Fruit fly (Drosophila melanogaster) whole organism, embryonic: ENCODE results near the gene AstA-R1.
A peak's percentile ranks its signal among the peaks of the same experiment; 100 is the strongest.

Experiments used
- Aef1 ChIP-seq: fragments of 200-800 bp; sonication (Bioruptor generic); IDR thresholded peaks from 3 replicates; pipeline ENCODE4 v1.3.6; 2022; ENCODE audit warnings: missing biosample characterization, missing genetic modification characterization
- Antp ChIP-seq: fragments of 200-800 bp; sonication (Bioruptor generic); optimal IDR thresholded peaks from 3 replicates; lab custom pipeline; 2016; ENCODE audit warnings: missing biosample characterization, missing genetic modification characterization
- CG11696 ChIP-seq: fragments of 200-800 bp; sonication (Bioruptor generic); IDR thresholded peaks from 2 replicates; pipeline ENCODE4 v1.3.6; 2022; ENCODE audit warnings: missing biosample characterization, missing genetic modification characterization
- CG12104 ChIP-seq: fragments of 200-800 bp; sonication (Bioruptor generic); optimal IDR thresholded peaks from 3 replicates; lab custom pipeline; 2016; ENCODE audit warnings: missing biosample characterization, missing genetic modification characterization
- CG1233 ChIP-seq: fragments of 200-800 bp; sonication (Bioruptor generic); optimal IDR thresholded peaks from 4 replicates; lab custom pipeline; 2018; ENCODE audit warnings: missing biosample characterization, mild to moderate bottlenecking, missing genetic modification characterization
- CG13894 ChIP-seq: fragments of 200-800 bp; sonication (Bioruptor generic); optimal IDR thresholded peaks from 3 replicates; lab custom pipeline; 2018; ENCODE audit warnings: missing biosample characterization, mild to moderate bottlenecking, missing genetic modification characterization, moderate library complexity
- CG14441 ChIP-seq: fragments of 200-800 bp; sonication (Bioruptor generic); IDR thresholded peaks from 2 replicates; pipeline ENCODE4 v1.3.6; 2022; ENCODE audit warnings: missing biosample characterization, missing genetic modification characterization
- CG14860 ChIP-seq: fragments of 200-800 bp; sonication (Bioruptor generic); IDR thresholded peaks from 3 replicates; pipeline ENCODE4 v1.3.6; 2022; ENCODE audit warnings: missing biosample characterization, missing genetic modification characterization; ENCODE audit not compliant: partially characterized antibody
- CG17361 ChIP-seq: fragments of 200-800 bp; sonication (Bioruptor generic); IDR thresholded peaks from 3 replicates; pipeline ENCODE4 v1.3.6; 2022; ENCODE audit warnings: missing biosample characterization, missing genetic modification characterization
- CG17568 ChIP-seq: fragments of 200-800 bp; sonication (Bioruptor generic); optimal IDR thresholded peaks from 2 replicates; lab custom pipeline; 2018; ENCODE audit warnings: missing biosample characterization, mild to moderate bottlenecking, missing genetic modification characterization, moderate library complexity
- CG17912 ChIP-seq: fragments of 200-800 bp; sonication (Bioruptor generic); optimal IDR thresholded peaks from 2 replicates; lab custom pipeline; 2018; ENCODE audit warnings: missing biosample characterization, mild to moderate bottlenecking, missing genetic modification characterization
- CG18619 ChIP-seq: fragments of 200-800 bp; sonication (Bioruptor generic); optimal IDR thresholded peaks from 3 replicates; lab custom pipeline; 2017; ENCODE audit warnings: missing biosample characterization, mild to moderate bottlenecking, missing genetic modification characterization
- CG18764 ChIP-seq: fragments of 200-800 bp; sonication (Bioruptor generic); optimal IDR thresholded peaks from 3 replicates; lab custom pipeline; 2016; ENCODE audit warnings: missing biosample characterization, missing genetic modification characterization
- CG2116 ChIP-seq: fragments of 200-800 bp; sonication (Bioruptor generic); optimal IDR thresholded peaks from 3 replicates; lab custom pipeline; 2018; ENCODE audit warnings: missing biosample characterization, mild to moderate bottlenecking, missing genetic modification characterization
- CG2712 ChIP-seq: fragments of 200-800 bp; optimal IDR thresholded peaks from 3 replicates; lab custom pipeline; 2019; ENCODE audit warnings: missing biosample characterization, mild to moderate bottlenecking, missing genetic modification characterization, moderate library complexity
- CG2875 ChIP-seq: fragments of 200-800 bp; sonication (Bioruptor generic); optimal IDR thresholded peaks from 2 replicates; lab custom pipeline; 2017; ENCODE audit warnings: missing biosample characterization, mild to moderate bottlenecking, missing genetic modification characterization, missing genetic modification reagents
- CG32532 ChIP-seq: fragments of 200-800 bp; sonication (Bioruptor generic); IDR thresholded peaks from 2 replicates; pipeline ENCODE4 v1.3.6; 2022; ENCODE audit warnings: missing biosample characterization, missing genetic modification characterization
- CG32767 ChIP-seq: fragments of 200-800 bp; sonication (Bioruptor generic); IDR thresholded peaks from 2 replicates; pipeline ENCODE4 v1.3.6; 2022; ENCODE audit warnings: missing biosample characterization, missing genetic modification characterization
- CG33557 ChIP-seq: fragments of 200-800 bp; sonication (Bioruptor generic); optimal IDR thresholded peaks from 2 replicates; lab custom pipeline; 2019; ENCODE audit warnings: missing biosample characterization, mild to moderate bottlenecking, missing genetic modification characterization, moderate library complexity
- CG7271 ChIP-seq: fragments of 200-800 bp; sonication (Bioruptor generic); optimal IDR thresholded peaks from 2 replicates; lab custom pipeline; 2018; ENCODE audit warnings: missing biosample characterization, mild to moderate bottlenecking, missing genetic modification characterization, moderate library complexity
- CG7786 ChIP-seq: fragments of 200-800 bp; sonication (Bioruptor generic); optimal IDR thresholded peaks from 2 replicates; lab custom pipeline; 2016; ENCODE audit warnings: missing biosample characterization, missing genetic modification characterization
- CG7839 ChIP-seq: fragments of 200-800 bp; sonication (Bioruptor generic); optimal IDR thresholded peaks from 3 replicates; lab custom pipeline; 2018; ENCODE audit warnings: missing biosample characterization, mild to moderate bottlenecking, missing genetic modification characterization, moderate library complexity
- CG7987 ChIP-seq: fragments of 200-800 bp; sonication (Bioruptor generic); optimal IDR thresholded peaks from 2 replicates; lab custom pipeline; 2018; ENCODE audit warnings: missing biosample characterization, mild to moderate bottlenecking, missing genetic modification characterization, moderate library complexity
- CkIIα-i1 ChIP-seq: fragments of 200-800 bp; sonication (Bioruptor generic); IDR thresholded peaks from 2 replicates; pipeline ENCODE4 v1.3.6; 2022; ENCODE audit warnings: missing biosample characterization, missing genetic modification characterization
- Dek ChIP-seq: fragments of 200-800 bp; sonication (Bioruptor generic); optimal IDR thresholded peaks from 3 replicates; lab custom pipeline; 2019; ENCODE audit warnings: missing biosample characterization, mild to moderate bottlenecking, missing genetic modification characterization, moderate library complexity
- Drgx ChIP-seq: fragments of 200-800 bp; sonication (Bioruptor generic); IDR thresholded peaks from 2 replicates; pipeline ENCODE4 v1.3.6; 2022; ENCODE audit warnings: missing biosample characterization, missing genetic modification characterization
- Gsc ChIP-seq: fragments of 200-800 bp; sonication (Bioruptor generic); IDR thresholded peaks from 2 replicates; pipeline ENCODE4 v1.3.6; 2022; ENCODE audit warnings: missing biosample characterization, missing genetic modification characterization
- H2.0 ChIP-seq: fragments of 200-800 bp; sonication (Bioruptor generic); IDR thresholded peaks from 2 replicates; pipeline ENCODE4 v1.3.6; 2022; ENCODE audit warnings: missing biosample characterization, missing genetic modification characterization
- HLH54F ChIP-seq: fragments of 200-800 bp; sonication (Bioruptor generic); optimal IDR thresholded peaks from 3 replicates; lab custom pipeline; 2016; ENCODE audit warnings: missing biosample characterization, missing genetic modification characterization
- MBD-R2 ChIP-seq: fragments of 200-800 bp; sonication (Bioruptor generic); IDR thresholded peaks from 2 replicates; pipeline ENCODE4 v1.3.6; 2022; ENCODE audit warnings: missing biosample characterization, missing genetic modification characterization
- Sry-β ChIP-seq: fragments of 200-800 bp; sonication (Bioruptor generic); optimal IDR thresholded peaks from 2 replicates; lab custom pipeline; 2018; ENCODE audit warnings: missing biosample characterization, mild to moderate bottlenecking, missing genetic modification characterization, moderate library complexity
- ac ChIP-seq: fragments of 200-800 bp; sonication (Bioruptor generic); optimal IDR thresholded peaks from 3 replicates; lab custom pipeline; 2017; ENCODE audit warnings: missing biosample characterization, mild to moderate bottlenecking, missing genetic modification characterization
- ash1 ChIP-seq: fragments of 200-800 bp; sonication (Bioruptor generic); optimal IDR thresholded peaks from 2 replicates; lab custom pipeline; 2018; ENCODE audit warnings: missing biosample characterization, mild to moderate bottlenecking, missing genetic modification characterization
- az2 ChIP-seq: fragments of 200-800 bp; sonication (Bioruptor generic); optimal IDR thresholded peaks from 3 replicates; lab custom pipeline; 2016; ENCODE audit warnings: missing biosample characterization, missing genetic modification characterization
- ci ChIP-seq: fragments of 200-800 bp; sonication (Bioruptor generic); IDR thresholded peaks from 3 replicates; pipeline ENCODE4 v1.3.6; 2022; ENCODE audit warnings: missing biosample characterization, missing genetic modification characterization
- danr ChIP-seq: fragments of 200-800 bp; sonication (Bioruptor generic); IDR thresholded peaks from 2 replicates; pipeline ENCODE4 v1.3.6; 2022; ENCODE audit warnings: missing biosample characterization, missing genetic modification characterization
- dati ChIP-seq: fragments of 200-800 bp; sonication (Bioruptor generic); IDR thresholded peaks from 2 replicates; pipeline ENCODE4 v1.3.6; 2022; ENCODE audit warnings: missing biosample characterization, missing genetic modification characterization
- dimm ChIP-seq: fragments of 200-800 bp; sonication (Bioruptor generic); IDR thresholded peaks from 2 replicates; pipeline ENCODE4 v1.3.6; 2022; ENCODE audit warnings: missing biosample characterization, missing genetic modification characterization
- dpn ChIP-seq, 2 experiments: fragments of 200-800 bp; sonication (Bioruptor generic); optimal IDR thresholded peaks; 3 replicates each; lab custom pipeline; 2016; ENCODE audit warnings: missing biosample characterization in 2 of 2, missing genetic modification characterization in 2 of 2
- fu2 ChIP-seq: fragments of 200-800 bp; sonication (Bioruptor generic); optimal IDR thresholded peaks from 2 replicates; lab custom pipeline; 2016; ENCODE audit warnings: missing biosample characterization, missing genetic modification characterization
- gcm2 ChIP-seq: fragments of 200-800 bp; sonication (Bioruptor generic); optimal IDR thresholded peaks from 2 replicates; lab custom pipeline; 2016; ENCODE audit warnings: missing biosample characterization, missing genetic modification characterization
- grau ChIP-seq: fragments of 200-800 bp; optimal IDR thresholded peaks from 3 replicates; lab custom pipeline; 2019; ENCODE audit warnings: missing biosample characterization, mild to moderate bottlenecking, missing genetic modification characterization, moderate library complexity
- lmd ChIP-seq: fragments of 200-800 bp; sonication (Bioruptor generic); IDR thresholded peaks from 2 replicates; pipeline ENCODE4 v1.3.6; 2022; ENCODE audit warnings: missing biosample characterization, missing genetic modification characterization
- nau ChIP-seq: fragments of 200-800 bp; sonication (Bioruptor generic); optimal IDR thresholded peaks from 3 replicates; lab custom pipeline; 2017; ENCODE audit warnings: missing biosample characterization, mild to moderate bottlenecking, missing genetic modification characterization, missing genetic modification reagents
- row ChIP-seq: fragments of 200-800 bp; sonication (Bioruptor generic); IDR thresholded peaks from 3 replicates; pipeline ENCODE4 v1.3.6; 2022; ENCODE audit warnings: missing biosample characterization, missing genetic modification characterization
- sd ChIP-seq: fragments of 200-800 bp; sonication (Bioruptor generic); optimal IDR thresholded peaks from 3 replicates; lab custom pipeline; 2018; ENCODE audit warnings: missing biosample characterization, mild to moderate bottlenecking, missing genetic modification characterization, moderate library complexity
- shn ChIP-seq: fragments of 200-800 bp; sonication (Bioruptor generic); optimal IDR thresholded peaks from 3 replicates; lab custom pipeline; 2016; ENCODE audit warnings: missing biosample characterization, missing genetic modification characterization
- stwl ChIP-seq: fragments of 200-800 bp; sonication (Bioruptor generic); optimal IDR thresholded peaks from 3 replicates; lab custom pipeline; 2018; ENCODE audit warnings: missing biosample characterization, mild to moderate bottlenecking, missing genetic modification characterization, moderate library complexity
- tgo ChIP-seq: fragments of 200-800 bp; sonication (Bioruptor generic); IDR thresholded peaks from 3 replicates; pipeline ENCODE4 v1.3.6; 2022; ENCODE audit warnings: missing biosample characterization, missing genetic modification characterization
- wdn ChIP-seq: fragments of 200-800 bp; sonication (Bioruptor generic); IDR thresholded peaks from 2 replicates; pipeline ENCODE4 v1.3.6; 2022; ENCODE audit warnings: missing biosample characterization, missing genetic modification characterization

The AstA-R1 gene

dm6 chrX:3667199-3667671 is 92.9 kb downstream of the AstA-R1 start, which contains the start of gene Ilp7 (continued):
- TF ChIP-seq grau (tag; lab: Kevin White, UChicago) (no peak), CG14860 (no peak), HLH54F (no peak), CG7987 (no peak), CG17568 (GFP tag; lab: Kevin White, UChicago) (no peak), Sry-β (GFP tag; lab: Kevin White, UChicago) (no peak), CG32767 (0 out of 2 replicates have a peak, but pooled peaks have one; percentile 15), ac (no peak), row (GFP tag; lab: Robert Waterston, UW) (peak; percentile 39; the same call in 1 of the 3 replicates), dati (no peak), CG1233 (no peak), ci (GFP tag; lab: Robert Waterston, UW) (peak; percentile 61; the same call in 1 of the 3 replicates), nau (no peak), CG12104 (GFP tag; lab: Kevin White, UChicago) (no peak), tgo (GFP tag; lab: Robert Waterston, UW) (peak; percentile 28; the same call in 1 of the 3 replicates)

- TF ChIP-seq CG17912 (GFP tag; lab: Kevin White, UChicago) = no peak
- TF ChIP-seq CG2116 = peak; percentile 27
- TF ChIP-seq CG13894 (tag; lab: Kevin White, UChicago) = no peak
- no peak for TF ChIP-seq CG11696
- TF ChIP-seq lmd (GFP tag; lab: Robert Waterston, UW) = no peak
- no peak for TF ChIP-seq CG7839 (tag; lab: Kevin White, UChicago)
- TF ChIP-seq CG7786 = no peak
- peak; percentile 15 for TF ChIP-seq shn (GFP tag; lab: Kevin White, UChicago)
- TF ChIP-seq CG7271 (tag; lab: Kevin White, UChicago) = no peak
- TF ChIP-seq ash1 (GFP tag; lab: Kevin White, UChicago) = no peak
- TF ChIP-seq MBD-R2 (GFP tag; lab: Robert Waterston, UW) = peak; percentile 43; the same call in 1 of the 2 replicates
- no peak for TF ChIP-seq CG2875 (GFP tag; lab: Kevin White, UChicago)
- no peak for TF ChIP-seq danr (GFP tag; lab: Robert Waterston, UW)
- no peak for TF ChIP-seq CG14441 (GFP tag; lab: Robert Waterston, UW)
- TF ChIP-seq Gsc (GFP tag; lab: Robert Waterston, UW) = no peak
- no peak for TF ChIP-seq wdn
- TF ChIP-seq az2 (GFP tag; lab: Kevin White, UChicago) = no peak
- no peak for TF ChIP-seq CG17361 (GFP tag; lab: Robert Waterston, UW)
- TF ChIP-seq stwl (tag; lab: Kevin White, UChicago) = peak; percentile 78
- no peak for TF ChIP-seq sd (tag; lab: Kevin White, UChicago)
- TF ChIP-seq CG2712 (tag; lab: Kevin White, UChicago) = no peak
- no peak for TF ChIP-seq gcm2 (GFP tag; lab: Kevin White, UChicago)
- no peak for TF ChIP-seq Antp (GFP tag; lab: Kevin White, UChicago)
- TF ChIP-seq fu2 (GFP tag; lab: Kevin White, UChicago) = no peak
- no peak for TF ChIP-seq CG18619 (GFP tag; lab: Kevin White, UChicago)
- no peak for TF ChIP-seq CG33557
- TF ChIP-seq CG32532 = no peak
- peak; percentile 48; the same call in 1 of the 3 replicates for TF ChIP-seq Aef1 (GFP tag; lab: Robert Waterston, UW)
- peak in 1 of 2 experiments; percentile 7 for TF ChIP-seq dpn (GFP tag; optimal IDR thresholded peaks at IDR 0.05; lab: Kevin White, UChicago)
- no peak for TF ChIP-seq dimm (GFP tag; lab: Robert Waterston, UW)
- TF ChIP-seq Drgx (GFP tag; lab: Robert Waterston, UW) = no peak
- TF ChIP-seq CG18764 (GFP tag; lab: Kevin White, UChicago) = no peak
- no peak for TF ChIP-seq Dek (tag; lab: Kevin White, UChicago)
- TF ChIP-seq Sry-β (GFP tag; lab: Kevin White, UChicago) = no peak
- no peak for TF ChIP-seq CkIIα-i1 (GFP tag; lab: Robert Waterston, UW)
- no peak for TF ChIP-seq H2.0 (GFP tag; lab: Robert Waterston, UW)
- no peak for TF ChIP-seq dati
Measured at dm6 chrX:3671469-3672094, 97.2 kb downstream of the AstA-R1 start, which contains the start of the genes Parg and Mnt. Gene Parg, minus strand, starts transcription at chrX:3671502. Gene Mnt, plus strand, starts transcription at chrX:3671801.
